Worm (Caenorhabditis elegans): ENCODE measurements around the gene T01C3.11.

ce11 chrV:14979937-14980336 lies 19.4 kb upstream of the T01C3.11 start, which contains the start of gene xbx-1:
- no peak for TF ChIP-seq nhr-25 (tag; optimal IDR thresholded peaks at IDR 0.05)
- no peak for TF ChIP-seq fkh-10 (GFP tag; optimal IDR thresholded peaks at IDR 0.05)
- TF ChIP-seq ztf-11 (tag; optimal IDR thresholded peaks at IDR 0.05), result no peak
- no peak for TF ChIP-seq elt-3 (tag; optimal IDR thresholded peaks at IDR 0.05)
- no peak for TF ChIP-seq mdl-1 (tag; optimal IDR thresholded peaks at IDR 0.05)
- TF ChIP-seq skn-1 (tag; optimal IDR thresholded peaks at IDR 0.05), result no peak
- no peak for TF ChIP-seq ama-1 (optimal IDR thresholded peaks at IDR 0.05)
- no peak for TF ChIP-seq nhr-11 (tag; optimal IDR thresholded peaks at IDR 0.05)
- TF ChIP-seq nhr-43 (tag; optimal IDR thresholded peaks at IDR 0.05; ENCODE audit: poor library complexity, severe bottlenecking), result no peak
- TF ChIP-seq daf-12 (tag; optimal IDR thresholded peaks at IDR 0.05), result no peak
- TF ChIP-seq snpc-4 (tag; optimal IDR thresholded peaks at IDR 0.05), result no peak
- TF ChIP-seq pha-4 (tag; optimal IDR thresholded peaks at IDR 0.05), result no peak
- no peak for TF ChIP-seq zag-1 (tag; optimal IDR thresholded peaks at IDR 0.05)

Measured in whole organism, L3 larva.